Worm (Caenorhabditis elegans) whole organism, L1 larva: Measurements from ENCODE around the gene F47B10.5.
A peak's percentile ranks its signal among the peaks of the same experiment; 100 is the strongest.

Experiments
- aly-2 ChIP-seq: fragments of 150-350 bp; optimal IDR thresholded peaks from 2 replicates; lab custom pipeline; 2014; ENCODE audit warnings: missing biosample characterization, missing genetic modification characterization
- blmp-1 ChIP-seq: fragments of 150-350 bp; optimal IDR thresholded peaks from 2 replicates; lab custom pipeline; 2014; ENCODE audit warnings: missing biosample characterization, missing genetic modification characterization
- ces-1 ChIP-seq: fragments of 150-350 bp; optimal IDR thresholded peaks from 2 replicates; lab custom pipeline; 2014; ENCODE audit warnings: missing biosample characterization, missing genetic modification reagents, missing genetic modification characterization
- elt-2 ChIP-seq: sonication (generic microtip); optimal IDR thresholded peaks from 2 replicates; lab custom pipeline; 2016; ENCODE audit warnings: missing genetic modification characterization, mild to moderate bottlenecking, inconsistent platforms, missing compliant biosample characterization, missing genetic modification reagents

DNA sequence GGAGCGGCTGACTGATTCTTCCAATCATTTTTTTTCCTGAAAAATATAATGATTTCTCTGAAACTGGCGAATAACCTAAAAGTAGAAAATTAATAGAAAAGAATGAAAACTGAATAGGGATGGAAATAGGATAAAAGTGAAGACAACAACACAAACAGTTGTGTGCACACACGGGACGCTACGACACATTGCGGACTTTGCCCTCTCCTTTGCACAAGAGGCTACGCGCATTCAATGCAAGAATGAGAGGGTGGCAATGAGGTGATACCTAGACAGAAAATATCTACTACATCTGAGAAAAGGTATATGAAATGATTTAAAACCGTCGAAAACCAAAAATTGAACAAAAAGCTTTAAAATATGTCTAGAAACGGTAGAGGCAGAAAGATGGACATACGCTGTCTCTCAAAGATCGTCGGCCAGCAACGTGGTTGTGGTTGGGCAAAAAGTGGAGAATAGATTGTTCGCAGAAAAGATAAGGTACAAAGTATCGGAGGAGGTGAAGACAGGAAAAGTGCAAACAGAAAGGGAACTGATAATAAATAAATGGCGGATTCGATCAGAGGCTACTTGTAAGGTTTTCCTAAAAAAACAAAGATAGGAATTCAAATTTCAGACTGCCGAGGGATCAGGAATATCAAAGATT, 9.8 kb upstream of the F47B10.5 start, which contains the start of gene suca-1:
- TF ChIP-seq aly-2 (tag; lab: Kevin White, UChicago): no peak
- peak; percentile 61 for TF ChIP-seq elt-2 (tag; lab: Kevin White, UChicago)
- TF ChIP-seq ces-1 (GFP tag; lab: Kevin White, UChicago): no peak
- TF ChIP-seq blmp-1: peak; percentile 83
